Worm (Caenorhabditis elegans) whole organism, L4/young adult: ENCODE measurements around the gene fmo-5.

Source experiments
- W03F9.2 ChIP-seq: fragments of 150-350 bp; optimal IDR thresholded peaks from 2 replicates; lab custom pipeline; 2014; ENCODE audit warnings: missing biosample characterization, missing genetic modification characterization
- dao-5 ChIP-seq: sonication (generic microtip); optimal IDR thresholded peaks from 2 replicates; lab custom pipeline; 2016; ENCODE audit warnings: missing genotype, missing genetic modification characterization, moderate library complexity, missing compliant biosample characterization
- him-1 ChIP-seq: sonication (generic microtip); optimal IDR thresholded peaks from 2 replicates; lab custom pipeline; 2016; ENCODE audit warnings: missing genotype, missing genetic modification reagents, missing genetic modification characterization, missing compliant biosample characterization

Gene fmo-5

DNA sequence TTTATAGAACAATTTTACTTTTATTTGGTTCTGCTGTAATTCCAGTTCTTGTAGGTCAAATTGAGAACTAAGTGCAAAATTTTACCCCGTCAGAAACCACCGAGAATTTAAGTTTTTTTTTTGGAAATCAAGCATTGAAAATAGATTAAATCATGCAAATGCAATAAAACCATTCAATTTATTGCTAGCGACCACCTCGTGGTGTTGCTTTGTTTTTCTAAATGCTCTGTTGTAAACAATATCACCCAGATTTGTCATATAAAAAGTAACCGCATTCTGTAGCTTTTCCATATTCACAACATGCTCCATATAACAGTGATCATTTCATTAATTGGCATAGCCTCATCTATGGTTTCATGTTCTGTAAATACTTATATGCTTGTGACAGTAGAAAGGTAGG, 54.0 kb downstream of the fmo-5 start, which contains the start of gene srbc-12:
Gene srbc-12 (plus strand): TSS at position 301 of the 400 bp plus-strand sequence.
- no peak for TF ChIP-seq him-1 (tag; lab: Kevin White, UChicago)
- no peak for TF ChIP-seq W03F9.2 (tag; lab: Kevin White, UChicago)
- no peak for TF ChIP-seq dao-5
